Worm (Caenorhabditis elegans): ENCODE measurements around the gene W09H1.1.

Gene W09H1.1

DNA sequence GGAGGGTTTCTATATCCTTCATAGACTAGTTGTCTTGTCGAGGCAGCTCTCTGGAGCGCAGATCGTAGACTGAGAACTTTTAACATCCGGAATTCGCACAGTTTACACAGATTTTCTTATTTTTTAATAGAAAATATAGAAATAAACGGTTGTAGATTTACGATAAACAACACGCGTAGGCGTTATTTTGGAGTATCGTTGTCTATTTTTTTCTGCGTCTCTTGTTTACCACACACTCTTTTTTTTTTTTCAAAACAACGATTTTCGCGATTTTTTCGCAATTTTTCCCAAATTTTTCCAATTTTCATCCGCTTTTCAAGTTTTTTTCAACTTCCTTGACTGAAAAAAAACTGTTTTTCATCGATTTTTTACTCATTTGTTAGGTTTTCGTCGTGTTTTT is 5.8 kb upstream of the W09H1.1 start, which contains the start of gene mecr-1 (continued):
- TF ChIP-seq B0035.1 (tag; optimal IDR thresholded peaks at IDR 0.05), result no peak
- no peak for TF ChIP-seq egrh-3 (GFP tag; IDR thresholded peaks at IDR 0.05)
- TF ChIP-seq lag-1 (GFP tag; IDR thresholded peaks at IDR 0.05), result no peak
- peak; percentile 86 for TF ChIP-seq hmg-1.2 (GFP tag; IDR thresholded peaks at IDR 0.05)

DNA sequence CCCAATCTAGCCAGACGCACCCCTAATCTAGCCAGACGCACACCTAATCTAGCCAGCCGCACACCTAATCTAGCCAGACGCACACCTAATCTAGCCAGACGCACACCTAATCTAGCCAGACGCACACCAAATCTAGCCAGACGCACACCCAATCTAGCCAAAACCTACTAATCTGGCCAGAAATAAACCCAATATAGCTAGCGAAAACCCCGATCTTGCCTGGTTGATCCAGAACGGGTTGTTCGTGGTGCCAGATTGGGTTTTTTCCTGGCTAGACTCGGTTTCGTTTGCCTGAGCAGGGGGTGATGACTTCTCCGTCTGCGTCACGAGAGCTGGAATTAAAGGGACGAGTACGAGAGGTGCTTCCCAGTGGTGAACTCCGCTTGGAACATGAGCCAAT is 2.8 kb upstream of the W09H1.1 start, which contains the start of gene W09H1.3:
W09H1.3 (plus strand) TSS at position 301 of the 400 bp plus-strand sequence.
- TF ChIP-seq mxl-1 (tag; optimal IDR thresholded peaks at IDR 0.05), result no peak
- no peak for TF ChIP-seq egl-44 (GFP tag; IDR thresholded peaks at IDR 0.05)
- no peak for TF ChIP-seq madf-8 (GFP tag; conservative IDR thresholded peaks at IDR 0.05)
- TF ChIP-seq F10E7.11 (tag; optimal IDR thresholded peaks at IDR 0.05), result no peak
- no peak for TF ChIP-seq lir-1 (GFP tag; conservative IDR thresholded peaks at IDR 0.05)
- no peak for TF ChIP-seq ZK185.1 (tag; optimal IDR thresholded peaks at IDR 0.05; ENCODE audit: poor library complexity, severe bottlenecking)
- TF ChIP-seq nhr-80 (tag; optimal IDR thresholded peaks at IDR 0.05), result no peak
- no peak for TF ChIP-seq Y53G8AR.9 (GFP tag; conservative IDR thresholded peaks at IDR 0.05)
- TF ChIP-seq ztf-6 (GFP tag; IDR thresholded peaks at IDR 0.05), result no peak
- no peak for TF ChIP-seq B0261.1 (tag; optimal IDR thresholded peaks at IDR 0.05)
- TF ChIP-seq zim-3 (tag; optimal IDR thresholded peaks at IDR 0.05), result no peak
- TF ChIP-seq tbx-9 (tag; optimal IDR thresholded peaks at IDR 0.05; ENCODE audit: borderline replicate concordance), result no peak
- no peak for TF ChIP-seq attf-3 (GFP tag; conservative IDR thresholded peaks at IDR 0.05)
- no peak for TF ChIP-seq sdz-38 (tag; optimal IDR thresholded peaks at IDR 0.05)
- TF ChIP-seq F37B4.10 (GFP tag; IDR thresholded peaks at IDR 0.05), result no peak
- no peak for TF ChIP-seq Y53F4B.3 (GFP tag; IDR thresholded peaks at IDR 0.05)
- no peak for TF ChIP-seq lin-54 (GFP tag; optimal IDR thresholded peaks at IDR 0.05)
- TF ChIP-seq ama-1 (optimal IDR thresholded peaks at IDR 0.05), result no peak
- TF ChIP-seq ama-1 (GFP tag; optimal IDR thresholded peaks at IDR 0.05), result no peak
- TF ChIP-seq hmg-1.2 (GFP tag; IDR thresholded peaks at IDR 0.05), result no peak

DNA sequence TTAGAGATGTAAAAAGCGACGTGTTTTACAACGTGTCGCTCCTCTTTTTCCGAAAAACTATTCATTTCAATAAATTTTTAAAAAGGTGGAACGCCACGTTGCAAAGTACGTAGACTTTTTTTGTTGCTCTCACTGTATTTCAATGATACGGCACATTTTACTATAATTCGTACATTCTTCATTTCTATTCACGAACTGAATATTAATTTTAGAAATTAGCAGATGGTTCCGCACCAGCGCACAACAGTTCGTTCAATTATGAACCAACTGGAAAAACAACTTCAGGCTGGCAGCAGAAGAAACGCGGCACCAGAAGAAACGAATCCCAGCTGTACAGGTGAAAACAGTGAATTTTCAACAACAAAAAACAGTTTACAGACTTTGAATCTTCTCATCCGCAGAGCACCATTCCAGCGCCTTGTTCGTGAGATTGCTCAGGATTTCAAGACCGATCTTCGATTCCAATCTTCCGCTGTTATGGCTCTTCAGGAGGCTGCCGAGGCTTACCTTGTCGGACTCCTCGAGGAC is 1.9 kb upstream of the W09H1.1 start, which contains the start of the genes W09H1.4 and his-73:
W09H1.4 (plus strand) TSS at position 301 of the 528 bp plus-strand sequence.
his-73 (plus strand) TSS at position 478 of the 528 bp plus-strand sequence.
- TF ChIP-seq ztf-25 (GFP tag; IDR thresholded peaks at IDR 0.05) (no peak), egrh-3 (GFP tag; IDR thresholded peaks at IDR 0.05) (no peak), ztf-18 (tag; optimal IDR thresholded peaks at IDR 0.05) (no peak), gei-17 (GFP tag; optimal IDR thresholded peaks at IDR 0.05) (no peak), hlh-26 (GFP tag; conservative IDR thresholded peaks at IDR 0.05) (no peak), ekl-4 (GFP tag; IDR thresholded peaks at IDR 0.05) (no peak), rec-8 (tag; optimal IDR thresholded peaks at IDR 0.05) (no peak), ztf-22 (GFP tag; optimal IDR thresholded peaks at IDR 0.05) (no peak), let-607 (tag; optimal IDR thresholded peaks at IDR 0.05) (no peak), ceh-91 (GFP tag; IDR thresholded peaks at IDR 0.05) (no peak)

DNA sequence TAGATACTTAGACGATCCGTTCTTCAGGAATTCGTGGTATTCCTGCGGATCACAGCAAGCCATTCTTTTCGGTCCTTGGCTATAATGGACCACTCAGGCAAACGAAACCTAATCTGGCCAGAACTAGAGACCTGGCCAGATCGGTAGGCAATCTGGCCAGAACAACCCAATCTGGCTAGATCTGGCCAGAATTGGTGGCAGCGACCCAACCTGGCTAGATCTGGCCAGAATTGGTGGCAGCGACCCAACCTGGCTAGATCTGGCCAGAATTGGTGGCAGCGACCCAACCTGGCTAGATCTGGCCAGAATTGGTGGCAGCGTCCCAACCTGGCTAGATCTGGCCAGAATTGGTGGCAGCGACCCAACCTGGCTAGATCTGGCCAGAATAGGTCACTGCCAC is 930 bp upstream of the W09H1.1 start:
- TF ChIP-seq egrh-3 (GFP tag; IDR thresholded peaks at IDR 0.05) (peak; percentile 33; the same call in 1 of the 2 replicates), zfh-2 (GFP tag; conservative IDR thresholded peaks at IDR 0.05) (peak; percentile 72)

All from whole organism, young adult.